Fruit fly (Drosophila melanogaster): ENCODE measurements around the gene CG4666.

CG4666 gene

DNA sequence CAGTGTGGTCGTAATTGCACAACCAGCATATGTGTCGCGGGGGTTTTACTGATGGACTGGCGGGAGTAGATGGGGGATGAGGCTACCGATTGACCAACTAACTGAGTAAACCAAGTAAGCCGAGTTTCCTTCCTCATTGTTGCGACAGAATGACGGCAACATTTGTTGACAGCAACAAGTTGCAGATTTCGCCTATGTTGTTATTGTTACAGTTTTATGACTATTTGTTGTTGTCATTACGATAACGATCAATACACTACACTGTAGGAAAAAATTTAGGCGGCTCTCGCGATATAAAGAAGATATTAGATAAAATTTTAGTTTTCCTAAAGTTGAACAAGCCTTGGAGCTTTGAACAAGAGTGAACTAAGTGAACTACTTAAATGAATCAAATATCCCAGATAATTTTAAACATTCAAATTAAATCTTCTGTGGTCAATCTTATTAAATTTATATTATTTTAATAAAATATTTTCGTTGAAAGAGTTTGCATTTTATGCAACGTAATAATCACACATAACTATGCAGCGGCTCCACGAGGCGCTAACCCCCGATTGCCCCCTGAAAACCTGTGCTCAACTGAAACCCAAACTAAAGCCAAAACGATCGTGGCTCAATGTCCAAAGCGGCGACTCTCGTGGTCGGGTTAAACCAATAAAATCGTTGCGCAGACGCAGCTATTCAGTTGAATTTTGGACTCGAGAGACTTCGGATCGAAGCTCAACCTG, 10.1 kb downstream of the CG4666 start, which contains the start of gene CG5928 (continued):
- TF ChIP-seq sd (tag; optimal IDR thresholded peaks at IDR 0.05) = no peak
- no peak for TF ChIP-seq kah (GFP tag; optimal IDR thresholded peaks at IDR 0.05)
- no peak for TF ChIP-seq Mes4 (GFP tag; optimal IDR thresholded peaks at IDR 0.05)
- TF ChIP-seq CG31365 (tag; optimal IDR thresholded peaks at IDR 0.05) = no peak
- no peak for TF ChIP-seq CG12219 (GFP tag; optimal IDR thresholded peaks at IDR 0.05)
- no peak for TF ChIP-seq MBD-R2 (GFP tag; IDR thresholded peaks at IDR 0.05)
- TF ChIP-seq CG9817 (tag; optimal IDR thresholded peaks at IDR 0.05) = no peak
- no peak for TF ChIP-seq ssp (GFP tag; IDR thresholded peaks at IDR 0.05)
- TF ChIP-seq NC2α (GFP tag; optimal IDR thresholded peaks at IDR 0.05) = no peak
- no peak for TF ChIP-seq CG17186 (GFP tag; optimal IDR thresholded peaks at IDR 0.05)
- TF ChIP-seq Pdp1 (GFP tag; optimal IDR thresholded peaks at IDR 0.05) = no peak
- no peak for TF ChIP-seq CG30020 (tag; optimal IDR thresholded peaks at IDR 0.05)
- TF ChIP-seq chif (GFP tag; optimal IDR thresholded peaks at IDR 0.05) = no peak
- TF ChIP-seq sc (optimal IDR thresholded peaks at IDR 0.05) = no peak
- no peak for TF ChIP-seq sc (GFP tag; optimal IDR thresholded peaks at IDR 0.05)
- no peak for TF ChIP-seq gt (GFP tag; IDR thresholded peaks at IDR 0.05)
- TF ChIP-seq PHDP (tag; optimal IDR thresholded peaks at IDR 0.05) = peak; percentile 17
- TF ChIP-seq usp (GFP tag; optimal IDR thresholded peaks at IDR 0.05) = no peak
- TF ChIP-seq prd (optimal IDR thresholded peaks at IDR 0.05) = no peak
- peak; percentile 54; the same call in 1 of the 3 replicates for TF ChIP-seq prd (GFP tag; IDR thresholded peaks at IDR 0.05)
- no peak for TF ChIP-seq CG32772 (GFP tag; IDR thresholded peaks at IDR 0.05)
- no peak for TF ChIP-seq da (GFP tag; optimal IDR thresholded peaks at IDR 0.05)
- TF ChIP-seq Vsx1 (GFP tag; optimal IDR thresholded peaks at IDR 0.05) = peak; percentile 2
- no peak for TF ChIP-seq knrl (GFP tag; IDR thresholded peaks at IDR 0.05; ENCODE audit: partially characterized antibody)
- TF ChIP-seq Atf6 (GFP tag; IDR thresholded peaks at IDR 0.05) = peak; percentile 21; the same call in 1 of the 2 replicates
- peak; percentile 48 for TF ChIP-seq grau (tag; optimal IDR thresholded peaks at IDR 0.05)
- peak; percentile 51 for TF ChIP-seq Meics (GFP tag; optimal IDR thresholded peaks at IDR 0.05)
- peak; percentile 40 for TF ChIP-seq CG18262 (tag; optimal IDR thresholded peaks at IDR 0.05)
- TF ChIP-seq CG15073 (GFP tag; optimal IDR thresholded peaks at IDR 0.05) = no peak
- TF ChIP-seq scrt (GFP tag; optimal IDR thresholded peaks at IDR 0.05) = peak; percentile 8
- TF ChIP-seq pita (GFP tag; optimal IDR thresholded peaks at IDR 0.05) = no peak
- no peak for TF ChIP-seq unc-4 (GFP tag; IDR thresholded peaks at IDR 0.05; ENCODE audit: partially characterized antibody)
- no peak for TF ChIP-seq Atf3 (GFP tag; optimal IDR thresholded peaks at IDR 0.05)
- no peak for TF ChIP-seq psq (GFP tag; optimal IDR thresholded peaks at IDR 0.05)
- TF ChIP-seq schlank (tag; optimal IDR thresholded peaks at IDR 0.05) = no peak
- no peak for TF ChIP-seq CG7745 (tag; optimal IDR thresholded peaks at IDR 0.05)
- TF ChIP-seq Mad (GFP tag; optimal IDR thresholded peaks at IDR 0.05) = no peak
- TF ChIP-seq CG4328 (GFP tag; optimal IDR thresholded peaks at IDR 0.05) = no peak
- TF ChIP-seq Doc3 (GFP tag; IDR thresholded peaks at IDR 0.05; ENCODE audit: partially characterized antibody) = no peak
- peak; percentile 7 for TF ChIP-seq NfI (GFP tag; optimal IDR thresholded peaks at IDR 0.05)
- peak; percentile 48 for TF ChIP-seq Fer1 (GFP tag; optimal IDR thresholded peaks at IDR 0.05)
- TF ChIP-seq dysf (GFP tag; IDR thresholded peaks at IDR 0.05) = peak; percentile 44; the same call in 2 of the 3 replicates
- no peak for TF ChIP-seq CG13775 (GFP tag; optimal IDR thresholded peaks at IDR 0.05)
- TF ChIP-seq Hmr (GFP tag; optimal IDR thresholded peaks at IDR 0.05) = no peak
- TF ChIP-seq Dll (GFP tag; IDR thresholded peaks at IDR 0.05; ENCODE audit: partially characterized antibody) = no peak
- TF ChIP-seq CG3838 (GFP tag; optimal IDR thresholded peaks at IDR 0.05) = no peak
- TF ChIP-seq CG7928 (GFP tag; optimal IDR thresholded peaks at IDR 0.05) = no peak
- TF ChIP-seq HmgZ (tag; optimal IDR thresholded peaks at IDR 0.05) = no peak
- TF ChIP-seq CG1832 (GFP tag; optimal IDR thresholded peaks at IDR 0.05) = no peak
- no peak for TF ChIP-seq ftz-f1 (GFP tag; optimal IDR thresholded peaks at IDR 0.05)
